Fruit fly (Drosophila melanogaster) whole organism, wandering third instar larva: ENCODE results near the gene Polr3I.

ENCODE experiments used
- Abd-B ChIP-seq: fragments of >200 bp; optimal IDR thresholded peaks from 2 replicates; lab custom pipeline; 2017; ENCODE audit warnings: missing biosample characterization, missing genetic modification characterization
- Hnf4 ChIP-seq: fragments of 200-800 bp; sonication (Bioruptor generic); optimal IDR thresholded peaks from 2 replicates; lab custom pipeline; 2016; ENCODE audit warnings: missing biosample characterization, mild to moderate bottlenecking, missing genetic modification characterization
- Hr78 ChIP-seq: fragments of >200 bp; optimal IDR thresholded peaks from 2 replicates; lab custom pipeline; 2017; ENCODE audit warnings: missing biosample characterization, missing genetic modification characterization
- Sp1 ChIP-seq: fragments of 200-800 bp; sonication (Bioruptor generic); optimal IDR thresholded peaks from 3 replicates; lab custom pipeline; 2019; ENCODE audit warnings: missing biosample characterization, mild to moderate bottlenecking, missing genetic modification characterization, moderate library complexity
- fru ChIP-seq: fragments of 200-800 bp; sonication (Bioruptor generic); optimal IDR thresholded peaks from 3 replicates; lab custom pipeline; 2016; ENCODE audit warnings: missing biosample characterization, mild to moderate bottlenecking, missing genetic modification characterization
- h ChIP-seq: fragments of 200-800 bp; sonication (Bioruptor generic); optimal IDR thresholded peaks from 3 replicates; lab custom pipeline; 2016; ENCODE audit warnings: missing biosample characterization, mild to moderate bottlenecking, missing genetic modification characterization
- lola ChIP-seq: fragments of >200 bp; optimal IDR thresholded peaks from 2 replicates; lab custom pipeline; 2017; ENCODE audit warnings: missing biosample characterization, missing genetic modification characterization
- pan ChIP-seq: fragments of >200 bp; optimal IDR thresholded peaks from 2 replicates; lab custom pipeline; 2017
- sage ChIP-seq: fragments of 200-800 bp; sonication (Bioruptor generic); optimal IDR thresholded peaks from 2 replicates; lab custom pipeline; 2016; ENCODE audit warnings: missing biosample characterization, mild to moderate bottlenecking, missing genetic modification characterization

- TF ChIP-seq pan (lab: Kevin White, UChicago) (no peak), Hr78 (GFP tag; lab: Kevin White, UChicago) (no peak), Abd-B (GFP tag; lab: Kevin White, UChicago) (no peak), lola (GFP tag; lab: Kevin White, UChicago) (no peak), Sp1 (peak; percentile 28), fru (GFP tag; lab: Kevin White, UChicago) (no peak), sage (GFP tag; lab: Kevin White, UChicago) (no peak), Hnf4 (GFP tag; lab: Kevin White, UChicago) (no peak), h (GFP tag; lab: Kevin White, UChicago) (no peak)
These were observed 34.5 kb downstream of the Polr3I start for dm6 chrX:16918767-16919336.
